Worm (Caenorhabditis elegans) whole organism, late embryonic: ENCODE measurements around the gene Y102A5C.27.

ENCODE experiments used
- C38D4.7 ChIP-seq: fragments of 200-800 bp; sonication (Bioruptor generic); optimal IDR thresholded peaks from 2 replicates; lab custom pipeline; 2018; ENCODE audit warnings: mild to moderate bottlenecking, missing genetic modification characterization, moderate library complexity, missing compliant biosample characterization
- F13H6.1 ChIP-seq: sonication (generic microtip); optimal IDR thresholded peaks from 2 replicates; lab custom pipeline; 2016; ENCODE audit warnings: missing genetic modification characterization, missing compliant biosample characterization
- K02D7.2 ChIP-seq: sonication (generic microtip); optimal IDR thresholded peaks from 2 replicates; lab custom pipeline; 2017; ENCODE audit warnings: mild to moderate bottlenecking, missing genetic modification characterization, missing compliant biosample characterization
- K09A11.1 ChIP-seq: sonication (generic microtip); optimal IDR thresholded peaks from 2 replicates; lab custom pipeline; 2017; ENCODE audit warnings: antibody characterized with exemption, mild to moderate bottlenecking, missing genetic modification characterization, missing compliant biosample characterization; ENCODE audit not compliant: insufficient read depth
- Y22D7AL.16 ChIP-seq: sonication (generic microtip); optimal IDR thresholded peaks from 2 replicates; lab custom pipeline; 2016; ENCODE audit warnings: missing genetic modification characterization, missing compliant biosample characterization
- ahr-1 ChIP-seq: sonication (generic microtip); optimal IDR thresholded peaks from 2 replicates; lab custom pipeline; 2016; ENCODE audit warnings: missing genetic modification characterization, missing compliant biosample characterization
- ceh-18 ChIP-seq: sonication (generic microtip); optimal IDR thresholded peaks from 2 replicates; lab custom pipeline; 2016; ENCODE audit warnings: missing genetic modification characterization, missing compliant biosample characterization
- ceh-22 ChIP-seq: sonication (generic microtip); optimal IDR thresholded peaks from 2 replicates; lab custom pipeline; 2017; ENCODE audit warnings: missing biosample characterization, missing genetic modification characterization
- ceh-24 ChIP-seq: sonication (generic microtip); optimal IDR thresholded peaks from 2 replicates; lab custom pipeline; 2016; ENCODE audit warnings: mild to moderate bottlenecking, missing genetic modification characterization, missing compliant biosample characterization
- ceh-31 ChIP-seq: sonication (generic microtip); optimal IDR thresholded peaks from 2 replicates; lab custom pipeline; 2016; ENCODE audit warnings: missing genetic modification characterization, missing compliant biosample characterization
- ceh-34 ChIP-seq: sonication (generic microtip); optimal IDR thresholded peaks from 2 replicates; lab custom pipeline; 2016; ENCODE audit warnings: mild to moderate bottlenecking, missing genetic modification characterization, missing compliant biosample characterization
- ceh-45 ChIP-seq: fragments of 200-800 bp; sonication (Bioruptor generic); IDR thresholded peaks from 2 replicates; pipeline ENCODE4 v1.3.6; 2022; ENCODE audit warnings: missing genetic modification reagents, missing genetic modification characterization, missing compliant biosample characterization
- ceh-9 ChIP-seq: sonication (generic microtip); optimal IDR thresholded peaks from 2 replicates; lab custom pipeline; 2016; ENCODE audit warnings: mild to moderate bottlenecking, missing genetic modification characterization, inconsistent platforms, missing compliant biosample characterization
- dve-1 ChIP-seq: sonication (generic microtip); optimal IDR thresholded peaks from 2 replicates; lab custom pipeline; 2017; ENCODE audit warnings: antibody characterized with exemption, mild to moderate bottlenecking, missing genetic modification characterization, missing compliant biosample characterization
- elt-2 ChIP-seq: sonication (generic microtip); optimal IDR thresholded peaks from 2 replicates; lab custom pipeline; 2016; ENCODE audit warnings: missing genetic modification reagents, missing genetic modification characterization, missing compliant biosample characterization
- ets-4 ChIP-seq: sonication (generic microtip); optimal IDR thresholded peaks from 2 replicates; lab custom pipeline; 2016; ENCODE audit warnings: missing genetic modification characterization, missing compliant biosample characterization
- fax-1 ChIP-seq: sonication (generic microtip); optimal IDR thresholded peaks from 2 replicates; lab custom pipeline; 2016; ENCODE audit warnings: missing genotype, missing genetic modification characterization, missing compliant biosample characterization
- fkh-6 ChIP-seq: sonication (generic microtip); optimal IDR thresholded peaks from 2 replicates; lab custom pipeline; 2016; ENCODE audit warnings: missing genetic modification characterization, missing compliant biosample characterization
- gmeb-2 ChIP-seq: sonication (generic microtip); optimal IDR thresholded peaks from 2 replicates; lab custom pipeline; 2016; ENCODE audit warnings: missing genetic modification characterization, inconsistent platforms, missing compliant biosample characterization
- hlh-30 ChIP-seq: sonication (generic microtip); optimal IDR thresholded peaks from 2 replicates; lab custom pipeline; 2017; ENCODE audit warnings: antibody characterized with exemption, missing genetic modification characterization, missing compliant biosample characterization; ENCODE audit not compliant: insufficient read depth
- hlh-6 ChIP-seq: sonication (generic microtip); optimal IDR thresholded peaks from 2 replicates; lab custom pipeline; 2016; ENCODE audit warnings: missing genotype, missing genetic modification characterization, missing compliant biosample characterization
- hlh-8 ChIP-seq: sonication (generic microtip); optimal IDR thresholded peaks from 2 replicates; lab custom pipeline; 2016; ENCODE audit warnings: missing genotype, missing genetic modification characterization, missing compliant biosample characterization
- lin-11 ChIP-seq: fragments of 200-800 bp; sonication (Bioruptor generic); optimal IDR thresholded peaks from 2 replicates; lab custom pipeline; 2018; ENCODE audit warnings: mild to moderate bottlenecking, missing genetic modification characterization, missing compliant biosample characterization
- mec-3 ChIP-seq: sonication (generic microtip); optimal IDR thresholded peaks from 2 replicates; lab custom pipeline; 2016; ENCODE audit warnings: borderline replicate concordance, missing genetic modification characterization, missing compliant biosample characterization
- nfya-1 ChIP-seq: sonication (generic microtip); optimal IDR thresholded peaks from 2 replicates; lab custom pipeline; 2017; ENCODE audit warnings: missing genetic modification characterization, mild to moderate bottlenecking, missing compliant biosample characterization, antibody characterized with exemption, moderate library complexity
- nhr-11 ChIP-seq: fragments of 150-350 bp; optimal IDR thresholded peaks from 2 replicates; lab custom pipeline; 2014; ENCODE audit warnings: missing biosample characterization, missing genetic modification characterization
- npax-4 ChIP-seq: sonication (generic microtip); optimal IDR thresholded peaks from 2 replicates; lab custom pipeline; 2016; ENCODE audit warnings: missing genetic modification characterization, missing compliant biosample characterization
- odd-2 ChIP-seq: sonication (generic microtip); optimal IDR thresholded peaks from 2 replicates; lab custom pipeline; 2017; ENCODE audit warnings: antibody characterized with exemption, mild to moderate bottlenecking, missing genetic modification characterization, missing compliant biosample characterization
- pat-9 ChIP-seq: fragments of 200-800 bp; sonication (Bioruptor generic); optimal IDR thresholded peaks from 2 replicates; lab custom pipeline; 2018; ENCODE audit warnings: mild to moderate bottlenecking, missing genetic modification characterization, moderate library complexity, missing compliant biosample characterization
- pha-2 ChIP-seq: sonication (generic microtip); optimal IDR thresholded peaks from 2 replicates; lab custom pipeline; 2017; ENCODE audit warnings: mild to moderate bottlenecking, missing genetic modification characterization, missing compliant biosample characterization
- pha-4 ChIP-seq: fragments of 150-350 bp; optimal IDR thresholded peaks from 2 replicates; lab custom pipeline; 2018; ENCODE audit warnings: missing biosample characterization, missing genetic modification reagents, missing genetic modification characterization
- pros-1 ChIP-seq: fragments of 150-350 bp; optimal IDR thresholded peaks from 2 replicates; lab custom pipeline; 2014; ENCODE audit warnings: missing biosample characterization, missing genetic modification reagents, missing genetic modification characterization
- ref-2 ChIP-seq: sonication (generic microtip); optimal IDR thresholded peaks from 2 replicates; lab custom pipeline; 2016; ENCODE audit warnings: missing genetic modification characterization, missing compliant biosample characterization
- sox-2 ChIP-seq: fragments of 200-800 bp; sonication (Bioruptor generic); IDR thresholded peaks from 2 replicates; pipeline ENCODE4 v1.3.6; 2022; ENCODE audit warnings: missing genetic modification reagents, missing genetic modification characterization, missing compliant biosample characterization
- sox-4 ChIP-seq: sonication (generic microtip); optimal IDR thresholded peaks from 2 replicates; lab custom pipeline; 2017; ENCODE audit warnings: mild to moderate bottlenecking, missing genetic modification characterization, inconsistent platforms, missing compliant biosample characterization
- syd-9 ChIP-seq: sonication (generic microtip); optimal IDR thresholded peaks from 2 replicates; lab custom pipeline; 2016; ENCODE audit warnings: mild to moderate bottlenecking, missing genetic modification characterization, moderate library complexity, missing compliant biosample characterization
- tbx-2 ChIP-seq: sonication (generic microtip); optimal IDR thresholded peaks from 2 replicates; lab custom pipeline; 2016; ENCODE audit warnings: missing genetic modification characterization, missing compliant biosample characterization
- tbx-7 ChIP-seq: sonication (generic microtip); optimal IDR thresholded peaks from 2 replicates; lab custom pipeline; 2016; ENCODE audit warnings: missing genotype, missing genetic modification characterization, missing compliant biosample characterization
- ttx-3 ChIP-seq: sonication (generic microtip); optimal IDR thresholded peaks from 2 replicates; lab custom pipeline; 2016; ENCODE audit warnings: missing genetic modification reagents, missing genetic modification characterization, missing compliant biosample characterization

The Y102A5C.27 gene

ce11 chrV:16988614-16989013 lies at the start of gene Y102A5C.27:
Gene Y102A5C.27 (minus strand): TSS chrV:16988714.
- TF ChIP-seq syd-9 (tag; lab: Kevin White, UChicago) (no peak), ets-4 (tag; lab: Kevin White, UChicago) (no peak), mec-3 (no peak), K09A11.1 (no peak), ceh-9 (tag; lab: Kevin White, UChicago) (no peak), lin-11 (tag; lab: Kevin White, UChicago) (no peak), C38D4.7 (no peak), elt-2 (tag; lab: Kevin White, UChicago) (no peak)

DNA sequence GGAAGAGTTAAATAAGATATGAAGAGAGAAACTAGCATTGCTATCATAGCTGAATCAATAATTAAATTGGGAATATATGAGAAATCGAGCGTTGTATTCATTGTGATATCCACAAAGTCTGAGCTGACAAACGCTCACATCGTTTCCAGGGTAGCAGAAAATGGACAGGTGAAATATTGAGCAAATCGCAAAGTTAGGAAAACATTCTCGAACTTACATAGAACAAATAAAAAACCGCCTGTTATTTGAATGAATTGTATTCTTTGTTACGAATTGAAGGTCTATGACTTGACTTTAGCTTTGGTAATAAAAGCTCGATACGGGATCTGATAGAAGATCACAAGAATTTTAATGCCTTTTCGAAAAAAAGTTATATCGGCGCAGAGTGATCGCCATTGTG lies 47.3 kb upstream of the Y102A5C.27 start, which contains the start of gene srz-94:
srz-94 (minus strand) TSS at position 101 of the 400 bp plus-strand sequence.
- TF ChIP-seq ceh-18 (tag; lab: Kevin White, UChicago) (no peak), ceh-31 (tag; lab: Kevin White, UChicago) (no peak), npax-4 (tag; lab: Kevin White, UChicago) (no peak), ceh-45 (GFP tag; lab: Robert Waterston, UW) (no peak), ceh-24 (tag; lab: Kevin White, UChicago) (no peak), pros-1 (no peak), Y22D7AL.16 (no peak), pha-4 (no peak)

ce11 chrV:17030430-17030829 lies 41.9 kb upstream of the Y102A5C.27 start:
- TF ChIP-seq tbx-7 (tag; lab: Kevin White, UChicago) (no peak), ceh-34 (tag; lab: Kevin White, UChicago) (no peak), pha-2 (tag; lab: Kevin White, UChicago) (no peak), pat-9 (no peak)

- TF ChIP-seq ttx-3 (tag; lab: Kevin White, UChicago) (no peak), mec-3 (no peak), hlh-8 (tag; lab: Kevin White, UChicago) (no peak), K02D7.2 (tag; lab: Kevin White, UChicago) (no peak), nfya-1 (tag; lab: Kevin White, UChicago) (no peak), ceh-22 (no peak), sox-4 (tag; lab: Kevin White, UChicago) (no peak), nhr-11 (tag; lab: Kevin White, UChicago) (no peak), fax-1 (tag; lab: Kevin White, UChicago) (no peak), tbx-2 (no peak), ceh-9 (tag; lab: Kevin White, UChicago) (no peak), hlh-6 (tag; lab: Kevin White, UChicago) (no peak), ceh-18 (tag; lab: Kevin White, UChicago) (no peak), ahr-1 (tag; lab: Kevin White, UChicago) (no peak), odd-2 (no peak), gmeb-2 (tag; lab: Kevin White, UChicago) (no peak), sox-2 (no peak)
These were observed 37.8 kb upstream of the Y102A5C.27 start, which contains the start of gene F49H6.15 for ce11 chrV:17026289-17026688. Gene F49H6.15 (minus strand): TSS chrV:17026389.

ce11 chrV:17022613-17023322 lies 34.3 kb upstream of the Y102A5C.27 start, which contains the start of the genes F49H6.8 and F49H6.5:
Gene F49H6.8 (minus strand): TSS chrV:17022663.
Gene F49H6.5 (plus strand): TSS chrV:17023241.
- TF ChIP-seq elt-2 (tag; lab: Kevin White, UChicago), result no peak
- TF ChIP-seq F13H6.1 (tag; lab: Kevin White, UChicago), result no peak
- TF ChIP-seq K02D7.2 (tag; lab: Kevin White, UChicago), result no peak
- no peak for TF ChIP-seq dve-1 (tag; lab: Kevin White, UChicago)
- TF ChIP-seq ceh-24 (tag; lab: Kevin White, UChicago), result no peak
- no peak for TF ChIP-seq ref-2 (tag; lab: Kevin White, UChicago)
- no peak for TF ChIP-seq hlh-8 (tag; lab: Kevin White, UChicago)
- no peak for TF ChIP-seq npax-4 (tag; lab: Kevin White, UChicago)
- no peak for TF ChIP-seq K09A11.1
- TF ChIP-seq gmeb-2 (tag; lab: Kevin White, UChicago), result no peak
- no peak for TF ChIP-seq Y22D7AL.16
- TF ChIP-seq fkh-6 (tag; lab: Kevin White, UChicago), result no peak
- no peak for TF ChIP-seq hlh-30 (tag; lab: Kevin White, UChicago)
